Fruit fly (Drosophila melanogaster): Measurements from ENCODE around the gene I-t.
A peak's percentile ranks its signal among the peaks of the same experiment; 100 is the strongest.

I-t gene

dm6 chr3R:11749297-11750293 is 45.8 kb downstream of the I-t start, which contains the start of gene CG6923 (continued):
- TF ChIP-seq CG9932 (GFP tag; IDR thresholded peaks at IDR 0.05) (0 out of 2 replicates have a peak, but pooled peaks have one; percentile 10), aop (GFP tag; IDR thresholded peaks at IDR 0.05) (no peak), CG31224 (GFP tag; IDR thresholded peaks at IDR 0.05) (no peak), HmgZ (tag; optimal IDR thresholded peaks at IDR 0.05) (peak; percentile 45), slbo (GFP tag; IDR thresholded peaks at IDR 0.05) (peak; percentile 25; the same call in 1 of the 2 replicates), phol (tag; optimal IDR thresholded peaks at IDR 0.05) (peak; percentile 23), Lim3 (GFP tag; IDR thresholded peaks at IDR 0.05) (no peak), ab (GFP tag; optimal IDR thresholded peaks at IDR 0.05) (no peak), esg (GFP tag; conservative IDR thresholded peaks at IDR 0.05) (no peak), Bdp1 (GFP tag; optimal IDR thresholded peaks at IDR 0.05) (no peak), CG17912 (GFP tag; optimal IDR thresholded peaks at IDR 0.05) (no peak), Usf (GFP tag; optimal IDR thresholded peaks at IDR 0.05) (no peak), CG1832 (GFP tag; optimal IDR thresholded peaks at IDR 0.05) (no peak), sr (GFP tag; IDR thresholded peaks at IDR 0.05) (no peak), Mrtf (GFP tag; IDR thresholded peaks at IDR 0.05) (no peak), Fer3 (tag; optimal IDR thresholded peaks at IDR 0.05) (no peak), da (GFP tag; optimal IDR thresholded peaks at IDR 0.05) (no peak), CG34376 (GFP tag; optimal IDR thresholded peaks at IDR 0.05) (no peak), CG13296 (GFP tag; optimal IDR thresholded peaks at IDR 0.05) (no peak), sisA (GFP tag; IDR thresholded peaks at IDR 0.05) (no peak), CG7963 (GFP tag; IDR thresholded peaks at IDR 0.05; ENCODE audit: partially characterized antibody) (peak; percentile 87), CG2712 (tag; optimal IDR thresholded peaks at IDR 0.05) (no peak), ttk (GFP tag; IDR thresholded peaks at IDR 0.05) (no peak), bab2 (GFP tag; optimal IDR thresholded peaks at IDR 0.05) (no peak), CG16813 (GFP tag; IDR thresholded peaks at IDR 0.05; ENCODE audit: partially characterized antibody) (peak; percentile 86), CG4424 (GFP tag; optimal IDR thresholded peaks at IDR 0.05) (no peak), CG13894 (tag; optimal IDR thresholded peaks at IDR 0.05) (no peak), Bteb2 (GFP tag; optimal IDR thresholded peaks at IDR 0.05) (no peak), pros (GFP tag; optimal IDR thresholded peaks at IDR 0.05) (no peak), Camta (GFP tag; optimal IDR thresholded peaks at IDR 0.05) (no peak), Lpt (GFP tag; optimal IDR thresholded peaks at IDR 0.05) (no peak), CG42726 (GFP tag; IDR thresholded peaks at IDR 0.05; ENCODE audit: partially characterized antibody) (peak; percentile 61; the same call in 1 of the 2 replicates), ranshi (GFP tag; IDR thresholded peaks at IDR 0.05) (no peak), CG13775 (GFP tag; optimal IDR thresholded peaks at IDR 0.05) (peak; percentile 31), zf30C (GFP tag; optimal IDR thresholded peaks at IDR 0.05) (no peak), Ets65A (GFP tag) (peak; percentile 66), gfzf (GFP tag; optimal IDR thresholded peaks at IDR 0.05) (peak; percentile 73), Ets97D (GFP tag; optimal IDR thresholded peaks at IDR 0.05) (peak; percentile 59), Ssrp (tag; optimal IDR thresholded peaks at IDR 0.05) (no peak), MESR4 (GFP tag; optimal IDR thresholded peaks at IDR 0.05) (peak; percentile 7), Dp (GFP tag; optimal IDR thresholded peaks at IDR 0.05) (peak; percentile 80), CG10959 (GFP tag; IDR thresholded peaks at IDR 0.05) (no peak), CG14965 (GFP tag; optimal IDR thresholded peaks at IDR 0.05; ENCODE audit: borderline replicate concordance) (no peak), pzg (GFP tag; optimal IDR thresholded peaks at IDR 0.05) (peak; percentile 78), CG14441 (GFP tag; IDR thresholded peaks at IDR 0.05) (no peak), Atf-2 (GFP tag; optimal IDR thresholded peaks at IDR 0.05) (no peak), CG2116 (GFP tag; optimal IDR thresholded peaks at IDR 0.05) (peak; percentile 19), zen2 (GFP tag; IDR thresholded peaks at IDR 0.05; ENCODE audit: partially characterized antibody) (peak; percentile 82), CG33213 (GFP tag; optimal IDR thresholded peaks at IDR 0.05) (peak; percentile 0)
